Fruit fly (Drosophila melanogaster) whole organism, pupa: ENCODE results near the gene Or65c.
A peak's percentile ranks its signal among the peaks of the same experiment; 100 is the strongest.

Experiments used
- CG13204 ChIP-seq: fragments of 200-800 bp; sonication (Bioruptor generic); optimal IDR thresholded peaks from 2 replicates; lab custom pipeline; 2018; ENCODE audit warnings: missing biosample characterization, mild to moderate bottlenecking, missing genetic modification characterization, moderate library complexity
- CG14655 ChIP-seq: fragments of 200-800 bp; sonication (Bioruptor generic); optimal IDR thresholded peaks from 3 replicates; lab custom pipeline; 2017; ENCODE audit warnings: mild to moderate bottlenecking, missing biosample characterization, missing genetic modification reagents, missing genetic modification characterization
- CG32121 ChIP-seq: fragments of 200-800 bp; sonication (Bioruptor generic); IDR thresholded peaks from 2 replicates; pipeline ENCODE4 v1.3.6; 2022; ENCODE audit warnings: missing biosample characterization, missing genetic modification characterization
- CG8159 ChIP-seq: fragments of 200-800 bp; sonication (Bioruptor generic); optimal IDR thresholded peaks from 3 replicates; lab custom pipeline; 2018; ENCODE audit warnings: missing biosample characterization, mild to moderate bottlenecking, missing genetic modification characterization, moderate library complexity
- CG8301 ChIP-seq: fragments of 200-800 bp; sonication (Bioruptor generic); optimal IDR thresholded peaks from 2 replicates; lab custom pipeline; 2018; ENCODE audit warnings: missing biosample characterization, mild to moderate bottlenecking, missing genetic modification characterization
- EcR ChIP-seq: fragments of 200-800 bp; sonication (Bioruptor generic); optimal IDR thresholded peaks from 3 replicates; lab custom pipeline; 2019; ENCODE audit warnings: missing biosample characterization, missing genetic modification characterization, mild to moderate bottlenecking, moderate library complexity, missing genetic modification reagents
- Pif1A ChIP-seq: fragments of 200-800 bp; sonication (Bioruptor generic); optimal IDR thresholded peaks from 3 replicates; lab custom pipeline; 2016; ENCODE audit warnings: missing biosample characterization, missing genetic modification characterization
- Pif1B ChIP-seq: fragments of 200-800 bp; sonication (Bioruptor generic); optimal IDR thresholded peaks from 3 replicates; lab custom pipeline; 2016; ENCODE audit warnings: missing biosample characterization, missing genetic modification characterization
- rn ChIP-seq: fragments of 200-800 bp; sonication (Bioruptor generic); IDR thresholded peaks from 2 replicates; pipeline ENCODE4 v1.3.6; 2022; ENCODE audit warnings: missing biosample characterization, missing genetic modification characterization

DNA sequence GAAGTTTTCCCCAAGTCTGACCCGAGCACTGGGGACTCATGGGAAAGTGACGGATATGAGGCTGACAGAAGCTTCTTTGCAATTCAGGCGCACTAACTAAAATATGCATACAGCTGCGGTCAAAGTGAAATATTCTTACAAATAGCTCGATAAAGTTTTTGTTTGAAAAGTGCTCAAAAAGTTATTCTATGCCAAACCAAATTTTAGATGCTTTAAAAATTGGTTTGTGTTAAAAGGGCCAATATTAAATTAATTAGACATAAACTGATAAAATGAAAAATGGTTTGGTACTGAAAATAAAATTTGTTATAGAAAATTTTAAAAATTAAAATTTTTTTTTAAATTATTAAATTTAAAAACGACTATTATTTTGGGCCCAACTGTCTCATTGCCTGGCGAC is 39.2 kb downstream of the Or65c start:
- no peak for TF ChIP-seq Pif1A (GFP tag; lab: Kevin White, UChicago)
- TF ChIP-seq CG13204 (GFP tag; lab: Kevin White, UChicago) = no peak
- no peak for TF ChIP-seq rn (GFP tag; lab: Robert Waterston, UW)
- no peak for TF ChIP-seq EcR
- no peak for TF ChIP-seq Pif1B
- no peak for TF ChIP-seq CG32121 (GFP tag; lab: Robert Waterston, UW)
- no peak for TF ChIP-seq CG8301
- TF ChIP-seq CG14655 = peak; percentile 52
- peak; percentile 74 for TF ChIP-seq CG8159 (tag; lab: Kevin White, UChicago)
